Fruit fly (Drosophila melanogaster) whole organism, embryonic: Measurements from ENCODE around the gene CG1463.

ENCODE experiments used
- Adf1 ChIP-seq: fragments of 200-800 bp; sonication (Bioruptor generic); IDR thresholded peaks from 2 replicates; pipeline ENCODE4 v1.3.6; 2022; ENCODE audit warnings: missing biosample characterization, missing genetic modification characterization
- Asciz ChIP-seq: fragments of 200-800 bp; sonication (Bioruptor generic); optimal IDR thresholded peaks from 2 replicates; lab custom pipeline; 2017; ENCODE audit warnings: missing biosample characterization, mild to moderate bottlenecking, missing genetic modification characterization, missing genetic modification reagents
- Bdp1 ChIP-seq: fragments of 200-800 bp; sonication (Bioruptor generic); optimal IDR thresholded peaks from 3 replicates; lab custom pipeline; 2016; ENCODE audit warnings: missing biosample characterization, missing genetic modification characterization
- CG10366 ChIP-seq: fragments of 200-800 bp; sonication (Bioruptor generic); IDR thresholded peaks from 2 replicates; pipeline ENCODE4 v1.3.6; 2022; ENCODE audit warnings: missing biosample characterization, missing genetic modification characterization
- CG12104 ChIP-seq: fragments of 200-800 bp; sonication (Bioruptor generic); optimal IDR thresholded peaks from 3 replicates; lab custom pipeline; 2016; ENCODE audit warnings: missing biosample characterization, missing genetic modification characterization
- CG1233 ChIP-seq: fragments of 200-800 bp; sonication (Bioruptor generic); optimal IDR thresholded peaks from 4 replicates; lab custom pipeline; 2018; ENCODE audit warnings: missing biosample characterization, mild to moderate bottlenecking, missing genetic modification characterization
- CG12659 ChIP-seq: fragments of 200-800 bp; sonication (Bioruptor generic); optimal IDR thresholded peaks from 3 replicates; lab custom pipeline; 2017; ENCODE audit warnings: mild to moderate bottlenecking, missing biosample characterization, missing genetic modification reagents, missing genetic modification characterization
- CG13296 ChIP-seq: fragments of 200-800 bp; sonication (Bioruptor generic); optimal IDR thresholded peaks from 3 replicates; lab custom pipeline; 2018; ENCODE audit warnings: missing biosample characterization, mild to moderate bottlenecking, missing genetic modification characterization
- CG15011 ChIP-seq: fragments of 200-800 bp; sonication (Bioruptor generic); optimal IDR thresholded peaks from 3 replicates; lab custom pipeline; 2018; ENCODE audit warnings: missing biosample characterization, mild to moderate bottlenecking, missing genetic modification characterization
- CG15479 ChIP-seq: fragments of 200-800 bp; sonication (Bioruptor generic); optimal IDR thresholded peaks from 3 replicates; lab custom pipeline; 2019; ENCODE audit warnings: missing biosample characterization, mild to moderate bottlenecking, missing genetic modification characterization, moderate library complexity
- CG1647 ChIP-seq: fragments of 200-800 bp; sonication (Bioruptor generic); optimal IDR thresholded peaks from 3 replicates; lab custom pipeline; 2016; ENCODE audit warnings: missing biosample characterization, missing genetic modification characterization
- CG17186 ChIP-seq: fragments of 200-800 bp; sonication (Bioruptor generic); optimal IDR thresholded peaks from 3 replicates; lab custom pipeline; 2017; ENCODE audit warnings: missing biosample characterization, missing genetic modification reagents, missing genetic modification characterization
- CG17359 ChIP-seq: fragments of 200-800 bp; sonication (Bioruptor generic); optimal IDR thresholded peaks from 3 replicates; lab custom pipeline; 2018; ENCODE audit warnings: missing biosample characterization, mild to moderate bottlenecking, missing genetic modification characterization, moderate library complexity
- CG18599 ChIP-seq: fragments of 200-800 bp; sonication (Bioruptor generic); optimal IDR thresholded peaks from 3 replicates; lab custom pipeline; 2017; ENCODE audit warnings: missing biosample characterization, missing genetic modification characterization, mild to moderate bottlenecking, moderate library complexity, missing genetic modification reagents
- CG2199 ChIP-seq: fragments of 200-800 bp; sonication (Bioruptor generic); IDR thresholded peaks from 3 replicates; pipeline ENCODE4 v1.3.6; 2022; ENCODE audit warnings: missing biosample characterization, missing genetic modification characterization
- CG2889 ChIP-seq: fragments of 200-800 bp; sonication (Bioruptor generic); IDR thresholded peaks from 3 replicates; pipeline ENCODE4 v1.3.6; 2022; ENCODE audit warnings: missing biosample characterization, missing genetic modification characterization
- CG3726 ChIP-seq: fragments of 200-800 bp; sonication (Bioruptor generic); IDR thresholded peaks from 3 replicates; pipeline ENCODE4, ENCODE4 v1.3.6; 2022; ENCODE audit warnings: missing biosample characterization, missing genetic modification characterization
- CG4282 ChIP-seq: fragments of 200-800 bp; sonication (Bioruptor generic); optimal IDR thresholded peaks from 2 replicates; lab custom pipeline; 2016; ENCODE audit warnings: missing biosample characterization, missing genetic modification characterization
- CG4854 ChIP-seq: fragments of 200-800 bp; sonication (Bioruptor generic); optimal IDR thresholded peaks from 2 replicates; lab custom pipeline; 2016; ENCODE audit warnings: missing biosample characterization, missing genetic modification characterization, inconsistent platforms
- CG5245 ChIP-seq: fragments of 200-800 bp; sonication (Bioruptor generic); optimal IDR thresholded peaks from 3 replicates; lab custom pipeline; 2016; ENCODE audit warnings: missing biosample characterization, missing genetic modification characterization
- CG6654 ChIP-seq: fragments of 200-800 bp; sonication (Bioruptor generic); optimal IDR thresholded peaks from 2 replicates; lab custom pipeline; 2017; ENCODE audit warnings: missing biosample characterization, mild to moderate bottlenecking, missing genetic modification characterization
- CG6813 ChIP-seq: fragments of 200-800 bp; sonication (Bioruptor generic); optimal IDR thresholded peaks from 2 replicates; lab custom pipeline; 2017; ENCODE audit warnings: missing biosample characterization, missing genetic modification characterization, mild to moderate bottlenecking, moderate library complexity, missing genetic modification reagents
- CG7372 ChIP-seq: fragments of 200-800 bp; sonication (Bioruptor generic); IDR thresholded peaks from 2 replicates; pipeline ENCODE4 v1.3.6; 2022; ENCODE audit warnings: missing biosample characterization, missing genetic modification characterization
- CG8359 ChIP-seq: fragments of 200-800 bp; sonication (Bioruptor generic); optimal IDR thresholded peaks from 2 replicates; lab custom pipeline; 2017; ENCODE audit warnings: missing biosample characterization, mild to moderate bottlenecking, missing genetic modification characterization, borderline replicate concordance
- CG9437 ChIP-seq: fragments of 200-800 bp; sonication (Bioruptor generic); optimal IDR thresholded peaks from 2 replicates; lab custom pipeline; 2018; ENCODE audit warnings: missing biosample characterization, mild to moderate bottlenecking, missing genetic modification characterization
- Camta ChIP-seq: fragments of 200-800 bp; sonication (Bioruptor generic); optimal IDR thresholded peaks from 2 replicates; lab custom pipeline; 2016; ENCODE audit warnings: missing biosample characterization, missing genetic modification characterization
- Chrac-16 ChIP-seq: fragments of 200-800 bp; sonication (Bioruptor generic); optimal IDR thresholded peaks from 3 replicates; lab custom pipeline; 2016; ENCODE audit warnings: missing biosample characterization, missing genetic modification characterization
- Dfd ChIP-seq, 2 experiments: fragments of >200 bp; optimal IDR thresholded peaks; 2 replicates each; lab custom pipeline; 2017; ENCODE audit warnings: missing biosample characterization in 2 of 2, missing genetic modification characterization in 2 of 2
- Dll ChIP-seq: fragments of 200-800 bp; sonication (Bioruptor generic); IDR thresholded peaks from 4 replicates; pipeline ENCODE4 v1.3.6; 2022; ENCODE audit warnings: missing biosample characterization, missing genetic modification characterization; ENCODE audit not compliant: partially characterized antibody
- Gug ChIP-seq: fragments of 200-800 bp; sonication (Bioruptor generic); IDR thresholded peaks from 4 replicates; pipeline ENCODE4 v1.3.6; 2022; ENCODE audit warnings: missing biosample characterization, missing genetic modification characterization
- Hmx ChIP-seq: fragments of 200-800 bp; sonication (Bioruptor generic); optimal IDR thresholded peaks from 2 replicates; lab custom pipeline; 2016; ENCODE audit warnings: missing biosample characterization, missing genetic modification characterization
- Myb ChIP-seq: fragments of 200-800 bp; sonication (Bioruptor generic); optimal IDR thresholded peaks from 2 replicates; lab custom pipeline; 2016; ENCODE audit warnings: missing biosample characterization, missing genetic modification characterization
- NK7.1 ChIP-seq: fragments of 200-800 bp; sonication (Bioruptor generic); optimal IDR thresholded peaks from 3 replicates; lab custom pipeline; 2016; ENCODE audit warnings: missing biosample characterization, missing genetic modification characterization
- Nf-YC ChIP-seq: fragments of 200-800 bp; optimal IDR thresholded peaks from 3 replicates; lab custom pipeline; 2019; ENCODE audit warnings: missing biosample characterization, mild to moderate bottlenecking, missing genetic modification characterization, moderate library complexity
- ems ChIP-seq: fragments of 200-800 bp; sonication (Bioruptor generic); optimal IDR thresholded peaks from 3 replicates; lab custom pipeline; 2016; ENCODE audit warnings: missing biosample characterization, missing genetic modification characterization
- fd3F ChIP-seq: fragments of 200-800 bp; sonication (Bioruptor generic); optimal IDR thresholded peaks from 2 replicates; lab custom pipeline; 2018; ENCODE audit warnings: missing biosample characterization, mild to moderate bottlenecking, missing genetic modification characterization, moderate library complexity
- fd64A ChIP-seq: fragments of 200-800 bp; sonication (Bioruptor generic); optimal IDR thresholded peaks from 3 replicates; lab custom pipeline; 2018; ENCODE audit warnings: missing biosample characterization, mild to moderate bottlenecking, missing genetic modification characterization
- her ChIP-seq: fragments of 200-800 bp; sonication (Bioruptor generic); optimal IDR thresholded peaks from 2 replicates; lab custom pipeline; 2016; ENCODE audit warnings: missing biosample characterization, missing genetic modification characterization
- jumu ChIP-seq: fragments of 200-800 bp; sonication (Bioruptor generic); optimal IDR thresholded peaks from 3 replicates; lab custom pipeline; 2016; ENCODE audit warnings: missing biosample characterization, missing genetic modification characterization
- kay ChIP-seq: fragments of 200-800 bp; sonication (Bioruptor generic); optimal IDR thresholded peaks from 2 replicates; lab custom pipeline; 2016; ENCODE audit warnings: missing biosample characterization, missing genetic modification characterization
- klu ChIP-seq: fragments of 200-800 bp; sonication (Bioruptor generic); IDR thresholded peaks from 2 replicates; pipeline ENCODE4 v1.3.6; 2022; ENCODE audit warnings: missing biosample characterization, missing genetic modification characterization
- nerfin-1 ChIP-seq: fragments of 200-800 bp; sonication (Bioruptor generic); optimal IDR thresholded peaks from 3 replicates; lab custom pipeline; 2019; ENCODE audit warnings: missing biosample characterization, mild to moderate bottlenecking, missing genetic modification characterization, moderate library complexity
- pan ChIP-seq, 4 experiments: fragments of >200 bp in 3 of 4; fragments of 200-800 bp in 1 of 4; sonication (Bioruptor generic) in 1 of 4; optimal IDR thresholded peaks in 3 of 4; IDR thresholded peaks in 1 of 4; 2 replicates each; pipeline versions ENCODE4 v1.3.6 to Lab custom; 2017 to 2022; ENCODE audit warnings: missing biosample characterization in 2 of 4, missing genetic modification characterization in 2 of 4, mixed read lengths in 1 of 4
- pfk ChIP-seq: fragments of 200-800 bp; sonication (Bioruptor generic); optimal IDR thresholded peaks from 2 replicates; lab custom pipeline; 2018; ENCODE audit warnings: missing biosample characterization, mild to moderate bottlenecking, missing genetic modification characterization, moderate library complexity
- pho ChIP-seq: fragments of 200-800 bp; sonication (Bioruptor generic); optimal IDR thresholded peaks from 2 replicates; lab custom pipeline; 2016; ENCODE audit warnings: missing biosample characterization, missing genetic modification characterization
- pita ChIP-seq: fragments of 200-800 bp; sonication (Bioruptor generic); optimal IDR thresholded peaks from 2 replicates; lab custom pipeline; 2017; ENCODE audit warnings: missing biosample characterization, mild to moderate bottlenecking, missing genetic modification characterization
- psq ChIP-seq: fragments of 200-800 bp; sonication (Bioruptor generic); optimal IDR thresholded peaks from 2 replicates; lab custom pipeline; 2017; ENCODE audit warnings: missing biosample characterization, missing genetic modification characterization
- slp2 ChIP-seq: fragments of 200-800 bp; sonication (Bioruptor generic); optimal IDR thresholded peaks from 2 replicates; lab custom pipeline; 2016; ENCODE audit warnings: missing biosample characterization, missing genetic modification characterization
- sob ChIP-seq: fragments of 200-800 bp; sonication (Bioruptor generic); IDR thresholded peaks from 2 replicates; pipeline ENCODE4 v1.3.6; 2022; ENCODE audit warnings: missing biosample characterization, missing genetic modification characterization
- zfh1 ChIP-seq: fragments of 200-800 bp; sonication (Bioruptor generic); IDR thresholded peaks from 3 replicates; pipeline ENCODE4 v1.3.6; 2022; ENCODE audit warnings: missing biosample characterization, missing genetic modification characterization

Gene CG1463

DNA sequence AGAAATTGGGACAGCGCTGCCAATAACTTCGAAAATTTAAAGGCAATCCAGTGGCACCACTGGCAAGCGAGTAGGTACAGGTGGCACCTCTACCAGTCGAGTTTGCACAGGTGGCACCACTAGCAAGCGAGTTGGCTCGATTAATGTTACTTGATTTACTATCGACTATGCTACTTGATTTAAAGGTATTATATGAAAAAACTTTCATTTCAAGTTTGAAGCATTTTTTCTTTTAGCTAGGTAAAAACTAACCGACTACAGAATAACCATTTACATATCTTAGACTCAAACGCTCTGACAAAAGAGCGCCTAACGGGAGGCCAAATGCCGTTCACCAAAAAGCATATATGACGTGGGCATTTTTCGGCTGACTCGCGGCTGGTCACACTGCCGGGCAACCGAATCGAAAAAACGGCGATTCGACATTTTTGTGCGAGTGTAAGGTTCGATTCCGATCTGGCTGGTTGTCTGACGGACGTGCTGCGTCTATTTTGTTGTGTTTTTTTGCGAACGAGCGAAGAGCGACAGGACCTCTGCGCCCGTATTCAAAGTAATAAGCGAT is 47.6 kb upstream of the CG1463 start, which contains the start of gene Tis11 (continued):
- TF ChIP-seq pan (optimal IDR thresholded peaks at IDR 0.05; lab: Kevin White, UChicago) = no peak
- peak in 1 of 2 experiments; percentile 30 for TF ChIP-seq pan (GFP tag; optimal IDR thresholded peaks at IDR 0.05 in 1 of 2, IDR thresholded peaks at IDR 0.05 in 1 of 2)
- TF ChIP-seq Asciz (GFP tag; lab: Kevin White, UChicago) = no peak
- peak; percentile 77 for TF ChIP-seq pita (GFP tag; lab: Kevin White, UChicago)
- no peak for TF ChIP-seq Gug (GFP tag; lab: Robert Waterston, UW)
- TF ChIP-seq CG18599 (GFP tag; lab: Kevin White, UChicago) = peak; percentile 37
- no peak for TF ChIP-seq CG13296 (GFP tag; lab: Kevin White, UChicago)
- no peak for TF ChIP-seq Dfd (GFP tag; optimal IDR thresholded peaks at IDR 0.05; lab: Kevin White, UChicago)
- TF ChIP-seq CG4854 = no peak
- TF ChIP-seq CG9437 (GFP tag; lab: Kevin White, UChicago) = no peak
- TF ChIP-seq CG3726 (GFP tag; lab: Robert Waterston, UW) = no peak
- TF ChIP-seq Dll (GFP tag; lab: Robert Waterston, UW) = 0 out of 4 replicates have a peak, but pooled peaks have one; percentile 27
- TF ChIP-seq ems (GFP tag; lab: Kevin White, UChicago) = no peak
- TF ChIP-seq pho (GFP tag; lab: Kevin White, UChicago) = no peak
- peak; percentile 66 for TF ChIP-seq CG12659
- TF ChIP-seq Camta (GFP tag; lab: Kevin White, UChicago) = no peak
- TF ChIP-seq Hmx (GFP tag; lab: Kevin White, UChicago) = no peak
- TF ChIP-seq CG7372 = no peak
- no peak for TF ChIP-seq fd64A (GFP tag; lab: Kevin White, UChicago)
- TF ChIP-seq CG15479 = no peak
- TF ChIP-seq pfk (GFP tag; lab: Kevin White, UChicago) = peak; percentile 20
- TF ChIP-seq Chrac-16 (GFP tag; lab: Kevin White, UChicago) = no peak
- TF ChIP-seq Adf1 = no peak
- peak; percentile 32 for TF ChIP-seq her
- TF ChIP-seq CG1647 = no peak
- TF ChIP-seq Myb (GFP tag; lab: Kevin White, UChicago) = peak; percentile 65
- peak; percentile 3 for TF ChIP-seq Nf-YC (tag; lab: Kevin White, UChicago)
- no peak for TF ChIP-seq CG17359 (tag; lab: Kevin White, UChicago)
- TF ChIP-seq CG10366 (GFP tag; lab: Robert Waterston, UW) = no peak; the same call in 1 of the 2 replicates
- no peak for TF ChIP-seq Bdp1 (GFP tag; lab: Kevin White, UChicago)
- TF ChIP-seq CG1233 (GFP tag; lab: Kevin White, UChicago) = no peak
- no peak for TF ChIP-seq CG4282 (GFP tag; lab: Kevin White, UChicago)
- no peak for TF ChIP-seq psq (GFP tag; lab: Kevin White, UChicago)
- TF ChIP-seq zfh1 = 0 out of 3 replicates have a peak, but pooled peaks have one; percentile 38
- TF ChIP-seq jumu = no peak
- no peak for TF ChIP-seq NK7.1 (GFP tag; lab: Kevin White, UChicago)
- no peak for TF ChIP-seq nerfin-1 (tag; lab: Kevin White, UChicago)
- no peak for TF ChIP-seq CG6813 (GFP tag; lab: Kevin White, UChicago)
- no peak for TF ChIP-seq CG2889
- TF ChIP-seq sob (GFP tag; lab: Robert Waterston, UW) = peak; percentile 35; the same call in 1 of the 2 replicates
- TF ChIP-seq CG2199 = 0 out of 3 replicates have a peak, but pooled peaks have one; percentile 21
- peak; percentile 20 for TF ChIP-seq CG17186 (GFP tag; lab: Kevin White, UChicago)
- no peak for TF ChIP-seq slp2 (GFP tag; lab: Kevin White, UChicago)
- TF ChIP-seq CG12104 (GFP tag; lab: Kevin White, UChicago) = no peak
- TF ChIP-seq kay = no peak
- TF ChIP-seq klu (GFP tag; lab: Robert Waterston, UW) = no peak
- TF ChIP-seq CG8359 (GFP tag; lab: Kevin White, UChicago) = no peak
- TF ChIP-seq CG5245 (GFP tag; lab: Kevin White, UChicago) = no peak
- TF ChIP-seq fd3F (GFP tag; lab: Kevin White, UChicago) = no peak
- no peak for TF ChIP-seq CG15011
- no peak for TF ChIP-seq CG6654 (GFP tag; lab: Kevin White, UChicago)
